Worm (Caenorhabditis elegans) whole organism, L4 larva: ENCODE measurements around the gene ceh-76.

Experiments used
- aly-2 ChIP-seq: sonication (generic microtip); optimal IDR thresholded peaks from 2 replicates; lab custom pipeline; 2018; ENCODE audit warnings: missing biosample characterization, missing genetic modification characterization
- arid-1 ChIP-seq: fragments of 200-800 bp; sonication (Bioruptor generic); conservative IDR thresholded peaks from 2 replicates; pipeline ENCODE4 v1.3.6; 2022; ENCODE audit warnings: missing genetic modification reagents, missing genetic modification characterization, missing compliant biosample characterization
- fkh-10 ChIP-seq: fragments of 150-350 bp; optimal IDR thresholded peaks from 2 replicates; lab custom pipeline; 2014; ENCODE audit warnings: missing biosample characterization, missing genetic modification reagents, missing genetic modification characterization
- fos-1 ChIP-seq: fragments of 150-350 bp; optimal IDR thresholded peaks from 2 replicates; lab custom pipeline; 2014; ENCODE audit warnings: missing biosample characterization, missing genetic modification characterization
- nhr-25 ChIP-seq: sonication (generic microtip); optimal IDR thresholded peaks from 2 replicates; lab custom pipeline; 2017; ENCODE audit warnings: missing genetic modification characterization, mild to moderate bottlenecking, missing compliant biosample characterization, antibody characterized with exemption, moderate library complexity, borderline replicate concordance; ENCODE audit not compliant: insufficient read depth
- nhr-28 ChIP-seq: fragments of 150-350 bp; optimal IDR thresholded peaks from 2 replicates; lab custom pipeline; 2014; ENCODE audit warnings: missing biosample characterization, missing genetic modification characterization
- nhr-41 ChIP-seq: fragments of 200-800 bp; sonication (Bioruptor generic); IDR thresholded peaks from 2 replicates; pipeline ENCODE4 v1.3.6; 2022; ENCODE audit warnings: missing genetic modification reagents, missing genetic modification characterization, missing compliant biosample characterization
- nhr-48 ChIP-seq: sonication (generic microtip); optimal IDR thresholded peaks from 2 replicates; lab custom pipeline; 2016; ENCODE audit warnings: mild to moderate bottlenecking, missing genetic modification characterization, missing compliant biosample characterization
- nhr-77 ChIP-seq: fragments of 150-350 bp; optimal IDR thresholded peaks from 2 replicates; lab custom pipeline; 2014; ENCODE audit warnings: missing biosample characterization, missing genetic modification characterization
- set-16 ChIP-seq: fragments of 200-800 bp; sonication (Bioruptor generic); IDR thresholded peaks from 2 replicates; pipeline ENCODE4 v1.3.6; 2022; ENCODE audit warnings: missing genetic modification reagents, missing genetic modification characterization, missing compliant biosample characterization
- skn-1 ChIP-seq: fragments of 150-350 bp; optimal IDR thresholded peaks from 2 replicates; lab custom pipeline; 2014; ENCODE audit warnings: missing biosample characterization, missing genetic modification characterization
- snpc-4 ChIP-seq: fragments of 150-350 bp; optimal IDR thresholded peaks from 2 replicates; lab custom pipeline; 2014; ENCODE audit warnings: missing biosample characterization, missing genetic modification characterization
- tra-1 ChIP-seq: fragments of 200-800 bp; sonication (Bioruptor generic); IDR thresholded peaks from 2 replicates; pipeline ENCODE4 v1.3.6; 2022; ENCODE audit warnings: missing genetic modification reagents, missing genetic modification characterization, missing compliant biosample characterization
- ztf-11 ChIP-seq: fragments of 150-350 bp; optimal IDR thresholded peaks from 2 replicates; lab custom pipeline; 2014; ENCODE audit warnings: missing biosample characterization, missing genetic modification characterization

DNA sequence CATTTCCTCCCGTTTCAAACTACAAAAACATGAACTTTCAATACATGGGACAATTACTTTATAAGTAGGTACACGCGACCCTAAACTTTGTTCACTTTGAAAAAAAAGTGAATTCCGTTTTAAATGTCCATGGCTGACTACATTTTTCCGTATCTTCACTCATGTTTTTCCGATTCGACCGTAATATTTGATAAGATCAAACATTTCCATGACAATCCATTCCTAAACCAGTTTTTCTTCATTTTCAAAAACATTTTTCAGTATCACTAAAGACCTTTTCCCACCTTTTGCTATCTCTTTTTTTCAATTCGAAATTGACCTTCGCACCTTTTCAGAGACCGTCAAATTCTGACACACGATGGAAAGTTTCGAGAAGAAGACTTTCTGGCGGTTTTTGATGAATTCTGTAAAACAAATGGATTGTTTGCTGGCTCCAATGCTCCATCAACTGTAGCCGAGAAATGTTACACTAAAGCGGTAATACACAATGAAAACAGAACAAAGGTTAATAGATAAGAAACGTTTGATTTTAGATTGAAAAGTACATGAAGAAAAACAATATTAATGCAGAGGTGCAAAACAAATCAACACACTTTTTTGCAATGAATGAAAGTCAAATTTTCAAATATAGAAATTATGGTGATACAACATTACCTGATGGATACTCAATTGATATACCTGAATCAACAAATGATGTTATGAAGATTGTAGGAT lies 33.1 kb upstream of the ceh-76 start:
- TF ChIP-seq set-16 (no peak), nhr-41 (no peak), fos-1 (no peak), skn-1 (tag; lab: Kevin White, UChicago) (no peak), fkh-10 (GFP tag; lab: Kevin White, UChicago) (no peak), nhr-48 (tag; lab: Kevin White, UChicago) (peak; percentile 18), nhr-77 (tag; lab: Kevin White, UChicago) (no peak), nhr-25 (tag; lab: Kevin White, UChicago) (no peak), tra-1 (GFP tag; lab: Robert Waterston, UW) (no peak), arid-1 (GFP tag; lab: Robert Waterston, UW) (no peak), snpc-4 (tag; lab: Kevin White, UChicago) (no peak), nhr-28 (tag; lab: Kevin White, UChicago) (peak; percentile 60), aly-2 (tag; lab: Kevin White, UChicago) (no peak), ztf-11 (tag; lab: Kevin White, UChicago) (no peak)
